Fruit fly (Drosophila melanogaster) whole organism, wandering third instar larva: ENCODE results near the gene Cap-D3.

Source experiments
- Abd-B ChIP-seq: fragments of >200 bp; optimal IDR thresholded peaks from 2 replicates; lab custom pipeline; 2017; ENCODE audit warnings: missing biosample characterization, missing genetic modification characterization
- CG32264 ChIP-seq: fragments of 200-800 bp; sonication (Bioruptor generic); optimal IDR thresholded peaks from 2 replicates; lab custom pipeline; 2016; ENCODE audit warnings: missing biosample characterization, missing genetic modification characterization
- CG9705 ChIP-seq: fragments of 200-800 bp; sonication (Bioruptor generic); optimal IDR thresholded peaks from 2 replicates; lab custom pipeline; 2018; ENCODE audit warnings: missing biosample characterization, mild to moderate bottlenecking, missing genetic modification characterization
- CrebA ChIP-seq: fragments of 200-800 bp; sonication (Bioruptor generic); optimal IDR thresholded peaks from 2 replicates; lab custom pipeline; 2016; ENCODE audit warnings: missing biosample characterization, mild to moderate bottlenecking, missing genetic modification characterization, borderline replicate concordance
- Dfd ChIP-seq: fragments of >200 bp; optimal IDR thresholded peaks from 2 replicates; lab custom pipeline; 2017; ENCODE audit warnings: missing biosample characterization, missing genetic modification characterization
- Dif ChIP-seq: fragments of 200-275, 200-300 bp; sonication (Bioruptor generic); optimal IDR thresholded peaks from 2 replicates; lab custom pipeline; 2018; ENCODE audit warnings: missing biosample characterization, missing genetic modification characterization; ENCODE audit not compliant: partially characterized antibody
- GATAd ChIP-seq: sonication (Bioruptor generic); optimal IDR thresholded peaks from 2 replicates; lab custom pipeline; 2016; ENCODE audit warnings: missing biosample characterization, missing genetic modification characterization
- HLH106 ChIP-seq: fragments of 200-800 bp; optimal IDR thresholded peaks from 3 replicates; lab custom pipeline; 2019; ENCODE audit warnings: missing biosample characterization, mild to moderate bottlenecking, missing genetic modification characterization, moderate library complexity
- Hnf4 ChIP-seq: fragments of 200-800 bp; sonication (Bioruptor generic); optimal IDR thresholded peaks from 2 replicates; lab custom pipeline; 2016; ENCODE audit warnings: missing biosample characterization, mild to moderate bottlenecking, missing genetic modification characterization
- Hr78 ChIP-seq: fragments of >200 bp; optimal IDR thresholded peaks from 2 replicates; lab custom pipeline; 2017; ENCODE audit warnings: missing biosample characterization, missing genetic modification characterization
- Hr83 ChIP-seq: fragments of 200-300 bp; sonication (Bioruptor generic); optimal IDR thresholded peaks from 2 replicates; lab custom pipeline; 2016; ENCODE audit warnings: missing biosample characterization, mild to moderate bottlenecking, missing genetic modification characterization, moderate library complexity; ENCODE audit not compliant: poor library complexity, severe bottlenecking
- Jra ChIP-seq: sonication (Bioruptor generic); optimal IDR thresholded peaks from 2 replicates; lab custom pipeline; 2016; ENCODE audit warnings: missing biosample characterization, missing genetic modification characterization
- Mio ChIP-seq: sonication (Bioruptor generic); optimal IDR thresholded peaks from 2 replicates; lab custom pipeline; 2016; ENCODE audit warnings: missing biosample characterization, missing genetic modification characterization
- Myc ChIP-seq: fragments of >200 bp; optimal IDR thresholded peaks from 2 replicates; lab custom pipeline; 2017
- N ChIP-seq: fragments of >200 bp; optimal IDR thresholded peaks from 2 replicates; lab custom pipeline; 2018; ENCODE audit warnings: missing biosample characterization, missing external identifiers, missing genetic modification characterization
- OdsH ChIP-seq: fragments of 200-800 bp; sonication (Bioruptor generic); optimal IDR thresholded peaks from 2 replicates; lab custom pipeline; 2016; ENCODE audit warnings: missing biosample characterization, mild to moderate bottlenecking, missing genetic modification characterization
- Rel ChIP-seq, 2 experiments: fragments of 200-800 bp; sonication (Bioruptor generic) in 1 of 2; optimal IDR thresholded peaks; 2 replicates in 1 of 2; 3 replicates in 1 of 2; lab custom pipeline; 2016 to 2019; ENCODE audit warnings: mild to moderate bottlenecking in 2 of 2, missing biosample characterization in 2 of 2, missing genetic modification characterization in 2 of 2, moderate library complexity in 1 of 2
- Sp1 ChIP-seq: fragments of 200-800 bp; sonication (Bioruptor generic); optimal IDR thresholded peaks from 3 replicates; lab custom pipeline; 2019; ENCODE audit warnings: missing biosample characterization, mild to moderate bottlenecking, missing genetic modification characterization, moderate library complexity
- Vsx2 ChIP-seq: fragments of 200-300, 225-300 bp; sonication (Bioruptor generic); optimal IDR thresholded peaks from 2 replicates; lab custom pipeline; 2018; ENCODE audit warnings: missing biosample characterization, missing genetic modification characterization; ENCODE audit not compliant: partially characterized antibody
- br ChIP-seq: fragments of 200-800 bp; sonication (Bioruptor generic); optimal IDR thresholded peaks from 2 replicates; lab custom pipeline; 2016; ENCODE audit warnings: missing biosample characterization, missing genetic modification characterization
- brk ChIP-seq: fragments of 200-800 bp; sonication (Bioruptor generic); optimal IDR thresholded peaks from 2 replicates; lab custom pipeline; 2016; ENCODE audit warnings: missing biosample characterization, mild to moderate bottlenecking, missing genetic modification characterization
- dl ChIP-seq, 2 experiments: fragments of 175-275, 200-275 bp in 1 of 2; fragments of 200-275 bp in 1 of 2; sonication (Bioruptor generic); optimal IDR thresholded peaks; lab custom pipeline; 2018; ENCODE audit warnings: mild to moderate bottlenecking in 2 of 2, missing biosample characterization in 2 of 2, missing genetic modification characterization in 2 of 2, moderate library complexity in 2 of 2; ENCODE audit not compliant: partially characterized antibody in 2 of 2, insufficient read depth in 1 of 2
- dmrt93B ChIP-seq: fragments of 200-800 bp; sonication (Bioruptor generic); optimal IDR thresholded peaks from 2 replicates; lab custom pipeline; 2018; ENCODE audit warnings: missing biosample characterization, mild to moderate bottlenecking, missing genetic modification characterization
- dsf ChIP-seq: sonication (Bioruptor generic); optimal IDR thresholded peaks from 2 replicates; lab custom pipeline; 2016; ENCODE audit warnings: missing biosample characterization, missing genetic modification characterization, borderline replicate concordance
- ey ChIP-seq: fragments of 200-800 bp; sonication (Bioruptor generic); optimal IDR thresholded peaks from 2 replicates; lab custom pipeline; 2016; ENCODE audit warnings: missing biosample characterization, missing genetic modification characterization
- foxo ChIP-seq, 2 experiments: fragments of 200-800 bp; sonication (Bioruptor generic); optimal IDR thresholded peaks; 2 replicates in 1 of 2; 3 replicates in 1 of 2; lab custom pipeline; 2016 to 2017; ENCODE audit warnings: missing biosample characterization in 2 of 2, missing genetic modification characterization in 2 of 2
- fru ChIP-seq: fragments of 200-800 bp; sonication (Bioruptor generic); optimal IDR thresholded peaks from 3 replicates; lab custom pipeline; 2016; ENCODE audit warnings: missing biosample characterization, mild to moderate bottlenecking, missing genetic modification characterization
- h ChIP-seq: fragments of 200-800 bp; sonication (Bioruptor generic); optimal IDR thresholded peaks from 3 replicates; lab custom pipeline; 2016; ENCODE audit warnings: missing biosample characterization, mild to moderate bottlenecking, missing genetic modification characterization
- jim ChIP-seq: fragments of 175-275, 200-325 bp; sonication (Bioruptor generic); optimal IDR thresholded peaks from 2 replicates; lab custom pipeline; 2016; ENCODE audit warnings: missing biosample characterization, mild to moderate bottlenecking, missing genetic modification characterization
- lola ChIP-seq: fragments of >200 bp; optimal IDR thresholded peaks from 2 replicates; lab custom pipeline; 2017; ENCODE audit warnings: missing biosample characterization, missing genetic modification characterization
- pan ChIP-seq: fragments of >200 bp; optimal IDR thresholded peaks from 2 replicates; lab custom pipeline; 2017
- psq ChIP-seq: fragments of 200-800 bp; sonication (Bioruptor generic); optimal IDR thresholded peaks from 3 replicates; lab custom pipeline; 2017; ENCODE audit warnings: missing biosample characterization, mild to moderate bottlenecking, missing genetic modification characterization, moderate library complexity
- rgr ChIP-seq: fragments of 200-800 bp; sonication (Bioruptor generic); optimal IDR thresholded peaks from 3 replicates; lab custom pipeline; 2016; ENCODE audit warnings: missing biosample characterization, mild to moderate bottlenecking, missing genetic modification characterization
- sage ChIP-seq: fragments of 200-800 bp; sonication (Bioruptor generic); optimal IDR thresholded peaks from 2 replicates; lab custom pipeline; 2016; ENCODE audit warnings: missing biosample characterization, mild to moderate bottlenecking, missing genetic modification characterization
- sv ChIP-seq: fragments of 200-800 bp; sonication (Bioruptor generic); optimal IDR thresholded peaks from 3 replicates; lab custom pipeline; 2016; ENCODE audit warnings: missing biosample characterization, missing genetic modification characterization
- tai ChIP-seq: sonication (Bioruptor generic); optimal IDR thresholded peaks from 2 replicates; lab custom pipeline; 2016; ENCODE audit warnings: missing biosample characterization, missing genetic modification characterization
- usp ChIP-seq: fragments of >200 bp; optimal IDR thresholded peaks from 2 replicates; lab custom pipeline; 2017; ENCODE audit warnings: missing biosample characterization, missing genetic modification characterization
- woc ChIP-seq: sonication (Bioruptor generic); optimal IDR thresholded peaks from 2 replicates; lab custom pipeline; 2016; ENCODE audit warnings: missing biosample characterization, mild to moderate bottlenecking, missing genetic modification characterization

The Cap-D3 gene

DNA sequence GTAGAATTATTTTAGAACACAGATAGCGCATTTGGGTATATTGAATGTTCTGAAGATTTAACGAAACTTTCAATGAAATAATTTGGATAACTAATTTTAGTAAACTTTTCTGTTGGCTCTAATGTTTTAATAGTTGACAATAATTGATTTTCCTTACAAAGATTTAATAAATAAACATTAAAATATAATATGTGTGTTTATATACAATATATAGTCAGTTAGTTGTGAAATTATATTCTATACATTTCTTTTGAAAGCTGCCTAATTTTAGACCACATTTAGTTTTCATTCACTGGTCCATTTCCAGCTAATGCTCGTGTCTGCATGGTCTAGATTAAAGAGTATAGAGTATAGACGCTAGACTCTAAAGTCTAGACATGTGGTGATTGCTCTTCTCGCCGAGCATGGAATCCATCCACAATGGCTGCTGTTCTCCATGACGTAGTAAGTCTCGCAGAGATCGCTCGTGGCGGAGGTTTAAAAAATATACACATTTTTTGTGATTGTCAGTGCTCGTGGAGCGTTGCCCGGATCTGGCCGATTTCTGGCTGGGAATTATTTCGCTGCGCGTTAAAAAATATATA, 33.2 kb downstream of the Cap-D3 start, which contains the start of gene GluRIIB:
Gene GluRIIB, plus strand, starts transcription at position 534 of the 584 bp plus-strand sequence.
- TF ChIP-seq Vsx2 (GFP tag; lab: Kevin White, UChicago): no peak
- TF ChIP-seq lola: no peak
- no peak for TF ChIP-seq sage (GFP tag; lab: Kevin White, UChicago)
- no peak for TF ChIP-seq fru
- TF ChIP-seq ey (GFP tag; lab: Kevin White, UChicago): no peak
- TF ChIP-seq usp (GFP tag; lab: Kevin White, UChicago): no peak
- no peak for TF ChIP-seq GATAd
- TF ChIP-seq br (GFP tag; lab: Kevin White, UChicago): no peak
- no peak for TF ChIP-seq h (GFP tag; lab: Kevin White, UChicago)
- TF ChIP-seq dsf: no peak
- TF ChIP-seq brk: no peak
- no peak for TF ChIP-seq jim (GFP tag; lab: Kevin White, UChicago)
- TF ChIP-seq, all 38 proteins: peak for 0

dm6 chr2L:5567103-5567502, 41.4 kb downstream of the Cap-D3 start:
- TF ChIP-seq Hr83 (GFP tag; lab: Kevin White, UChicago) (no peak), HLH106 (peak; percentile 14), sage (GFP tag; lab: Kevin White, UChicago) (no peak), foxo (GFP tag; optimal IDR thresholded peaks at IDR 0.05; lab: Kevin White, UChicago) (peak in 1 of 2 experiments; percentile 2)
- TF ChIP-seq, all 38 proteins: peak for 2

- TF ChIP-seq jim (GFP tag; lab: Kevin White, UChicago) (no peak), Hr83 (GFP tag; lab: Kevin White, UChicago) (no peak), GATAd (no peak), sage (GFP tag; lab: Kevin White, UChicago) (no peak), foxo (GFP tag; optimal IDR thresholded peaks at IDR 0.05; lab: Kevin White, UChicago) (peak in 1 of 2 experiments; percentile 34), N (no peak), dmrt93B (GFP tag; lab: Kevin White, UChicago) (peak; percentile 12), tai (no peak), Abd-B (GFP tag; lab: Kevin White, UChicago) (no peak), Rel (GFP tag; optimal IDR thresholded peaks at IDR 0.05; lab: Kevin White, UChicago) (no peak), Rel (tag; optimal IDR thresholded peaks at IDR 0.05; lab: Kevin White, UChicago) (no peak), sv (GFP tag; lab: Kevin White, UChicago) (no peak), lola (no peak), HLH106 (peak; percentile 54), ey (GFP tag; lab: Kevin White, UChicago) (peak; percentile 32), Vsx2 (GFP tag; lab: Kevin White, UChicago) (no peak), Mio (no peak), Hnf4 (no peak), Hr78 (GFP tag; lab: Kevin White, UChicago) (no peak), OdsH (GFP tag; lab: Kevin White, UChicago) (peak; percentile 23), h (GFP tag; lab: Kevin White, UChicago) (peak; percentile 35), dsf (no peak), br (GFP tag; lab: Kevin White, UChicago) (no peak), woc (no peak), brk (no peak), rgr (GFP tag; lab: Kevin White, UChicago) (peak; percentile 24), CG9705 (GFP tag; lab: Kevin White, UChicago) (no peak), fru (peak; percentile 40), usp (GFP tag; lab: Kevin White, UChicago) (no peak), CG32264 (GFP tag; lab: Kevin White, UChicago) (no peak), Dif (GFP tag; lab: Kevin White, UChicago) (no peak), dl (GFP tag; optimal IDR thresholded peaks at IDR 0.05; lab: Kevin White, UChicago; ENCODE audit: insufficient read depth in 1 of 2, partially characterized antibody in 2 of 2) (no peak), Dfd (GFP tag; lab: Kevin White, UChicago) (peak; percentile 53), Jra (GFP tag; lab: Kevin White, UChicago) (no peak), psq (GFP tag; lab: Kevin White, UChicago) (no peak), Sp1 (no peak), Myc (no peak), pan (lab: Kevin White, UChicago) (no peak), CrebA (GFP tag; lab: Kevin White, UChicago) (no peak)
Observed at dm6 chr2L:5569503-5569902, 43.8 kb downstream of the Cap-D3 start.
